Worm (Caenorhabditis elegans): ENCODE measurements around the gene C31H2.14.
A peak's percentile ranks its signal among the peaks of the same experiment; 100 is the strongest.

The C31H2.14 gene

DNA sequence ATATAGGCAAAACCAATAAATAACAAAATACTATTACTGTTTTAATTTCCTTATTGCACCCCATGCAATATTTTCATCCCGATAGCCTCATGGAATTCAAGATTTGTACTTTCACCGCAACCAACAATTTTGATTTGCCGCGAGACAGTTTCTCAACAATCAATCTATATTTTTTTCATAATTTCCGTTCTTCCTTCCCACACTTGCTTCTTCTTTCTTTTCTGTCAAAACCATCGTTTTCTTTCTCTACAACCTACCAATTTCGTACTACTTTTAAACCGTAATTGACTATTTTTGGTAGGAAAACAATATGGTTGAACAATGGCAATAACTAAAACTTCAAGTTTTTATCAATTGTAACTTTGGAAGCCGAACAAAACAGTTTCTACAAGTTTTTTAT lies at the start of gene C31H2.14:
Gene C31H2.14 (plus strand): TSS at position 301 of the 400 bp plus-strand sequence.
- TF ChIP-seq F16B12.6 (tag; optimal IDR thresholded peaks at IDR 0.05) (no peak), alr-1 (tag; optimal IDR thresholded peaks at IDR 0.05; ENCODE audit: borderline replicate concordance) (no peak), snu-23 (GFP tag; optimal IDR thresholded peaks at IDR 0.05) (no peak), lin-35 (GFP tag; optimal IDR thresholded peaks at IDR 0.05) (no peak), ceh-82 (tag; optimal IDR thresholded peaks at IDR 0.05) (no peak), blmp-1 (tag; optimal IDR thresholded peaks at IDR 0.05) (no peak), dpl-1 (GFP tag; optimal IDR thresholded peaks at IDR 0.05) (no peak), efl-1 (optimal IDR thresholded peaks at IDR 0.05) (no peak), efl-1 (GFP tag; optimal IDR thresholded peaks at IDR 0.05 in 1 of 2) (no peak), ztf-4 (tag; optimal IDR thresholded peaks at IDR 0.05) (no peak), fkh-4 (tag; optimal IDR thresholded peaks at IDR 0.05; ENCODE audit: borderline replicate concordance) (no peak), xbp-1 (tag; optimal IDR thresholded peaks at IDR 0.05) (no peak), nhr-90 (tag; optimal IDR thresholded peaks at IDR 0.05; ENCODE audit: poor library complexity) (no peak)

DNA sequence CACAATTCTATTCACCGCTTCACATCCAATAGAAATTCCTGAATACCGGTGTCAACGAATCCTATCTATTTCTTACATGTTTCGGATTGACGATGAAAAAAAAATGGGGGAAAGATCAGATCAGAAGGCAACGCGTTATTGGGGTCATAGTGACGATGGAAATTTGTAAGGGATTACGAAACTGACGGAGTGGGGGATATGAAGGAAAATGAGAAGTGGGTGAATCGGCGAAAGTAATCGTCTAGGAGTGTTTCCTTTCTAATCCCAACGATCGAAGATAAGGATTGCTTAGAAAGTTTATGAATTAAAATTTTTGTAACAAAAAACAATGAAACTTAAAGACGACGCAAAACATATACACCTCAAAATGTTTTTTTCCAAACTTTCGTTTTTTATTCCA lies 49.1 kb upstream of the C31H2.14 start:
- TF ChIP-seq blmp-1 (tag; optimal IDR thresholded peaks at IDR 0.05) (peak; percentile 98), sox-4 (tag; optimal IDR thresholded peaks at IDR 0.05) (no peak)

DNA sequence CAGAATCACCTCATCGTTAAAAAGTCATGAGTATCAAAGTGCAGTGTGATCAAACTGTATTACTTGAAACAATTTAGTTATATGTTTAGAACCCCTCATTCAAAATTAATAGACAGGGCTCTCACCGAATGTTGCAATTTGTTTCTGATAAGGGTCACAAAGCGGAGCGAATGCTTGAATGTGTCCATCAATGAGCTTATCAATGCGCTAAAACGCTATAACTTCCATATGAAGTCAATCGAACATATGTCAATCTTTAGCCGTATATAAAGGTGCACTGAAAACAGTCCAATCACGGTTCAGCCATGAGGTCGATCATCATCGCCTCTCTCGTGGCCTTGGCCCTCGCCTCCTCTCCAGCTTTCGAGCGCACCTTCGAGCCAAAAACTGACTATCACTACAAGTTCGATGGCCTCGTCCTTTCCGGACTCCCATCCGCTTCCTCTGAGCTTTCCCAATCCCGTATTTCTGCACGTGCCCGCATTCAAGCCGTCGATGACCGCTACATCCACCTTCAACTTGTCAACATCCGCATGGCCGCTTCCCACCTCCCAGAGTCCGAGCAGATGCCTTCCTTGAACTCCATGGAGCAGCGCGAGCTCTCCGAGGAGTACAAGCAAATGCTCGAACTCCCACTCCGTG lies 47.2 kb upstream of the C31H2.14 start, which contains the start of gene vit-2:
Gene vit-2 (plus strand): TSS at position 305 of the 642 bp plus-strand sequence.
- TF ChIP-seq unc-62 (GFP tag; optimal IDR thresholded peaks at IDR 0.05) (no peak), pag-3 (tag; optimal IDR thresholded peaks at IDR 0.05; ENCODE audit: borderline replicate concordance, insufficient read depth) (no peak), dpl-1 (GFP tag; optimal IDR thresholded peaks at IDR 0.05) (no peak), C34B4.2 (tag; optimal IDR thresholded peaks at IDR 0.05) (no peak), ets-5 (GFP tag; IDR thresholded peaks at IDR 0.05) (0 out of 2 replicates have a peak, but pooled peaks have one; percentile 16), elt-3 (tag; optimal IDR thresholded peaks at IDR 0.05) (no peak), lin-39 (tag; optimal IDR thresholded peaks at IDR 0.05) (no peak), nhr-76 (tag; optimal IDR thresholded peaks at IDR 0.05) (no peak)

DNA sequence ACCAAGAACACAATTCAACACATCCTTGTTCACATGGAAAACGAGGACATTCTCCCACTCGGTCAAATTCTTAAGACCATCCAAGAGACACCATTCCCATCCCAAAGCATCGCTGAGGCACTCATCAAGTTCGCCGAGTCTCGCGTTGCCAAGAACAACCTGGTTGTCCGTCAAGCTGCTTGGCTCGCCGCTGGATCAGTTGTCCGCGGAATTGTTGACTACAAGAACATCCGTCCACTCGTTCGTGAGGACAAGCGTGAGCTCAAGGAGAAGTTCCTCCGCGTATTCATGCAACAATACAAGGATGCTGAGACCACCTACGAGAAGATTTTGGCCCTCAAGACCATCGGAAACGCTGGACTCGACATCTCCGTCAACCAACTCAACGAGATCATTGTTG lies 45.7 kb upstream of the C31H2.14 start:
- TF ChIP-seq unc-130 (tag; optimal IDR thresholded peaks at IDR 0.05) (no peak), nhr-19 (GFP tag; conservative IDR thresholded peaks at IDR 0.05) (no peak), nhr-85 (tag) (no peak), ets-5 (GFP tag; IDR thresholded peaks at IDR 0.05) (no peak), unc-98 (GFP tag; IDR thresholded peaks at IDR 0.05) (no peak), nhr-28 (tag; optimal IDR thresholded peaks at IDR 0.05) (no peak), dsc-1 (tag; optimal IDR thresholded peaks at IDR 0.05) (no peak), ceh-90 (tag; optimal IDR thresholded peaks at IDR 0.05) (no peak), lir-3 (tag; optimal IDR thresholded peaks at IDR 0.05; ENCODE audit: poor library complexity) (no peak), C04F5.9 (tag; optimal IDR thresholded peaks at IDR 0.05) (no peak), dpl-1 (GFP tag; optimal IDR thresholded peaks at IDR 0.05) (no peak)

DNA sequence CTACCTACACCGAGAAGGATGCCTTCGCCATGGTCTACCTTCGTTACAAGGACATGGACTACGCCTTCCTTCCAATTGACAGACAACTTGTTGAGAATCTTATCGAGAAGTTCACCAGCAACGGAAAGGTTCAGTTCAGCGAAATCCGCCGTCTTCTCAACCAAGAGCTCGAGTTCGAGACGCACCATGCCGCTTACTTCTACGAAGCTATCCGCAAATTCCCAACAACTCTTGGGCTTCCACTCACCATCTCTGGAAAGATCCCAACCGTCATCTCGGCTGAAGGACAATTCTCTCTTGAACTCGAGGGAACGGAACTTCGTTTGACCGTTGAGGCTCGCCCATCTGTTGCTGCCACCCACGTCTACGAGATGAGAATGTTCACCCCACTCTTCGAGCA lies 44.6 kb upstream of the C31H2.14 start:
- TF ChIP-seq pag-3 (tag; optimal IDR thresholded peaks at IDR 0.05; ENCODE audit: borderline replicate concordance, insufficient read depth) (no peak), snu-23 (GFP tag; optimal IDR thresholded peaks at IDR 0.05) (no peak), ceh-8 (GFP tag; optimal IDR thresholded peaks at IDR 0.05) (no peak), unc-62 (GFP tag; optimal IDR thresholded peaks at IDR 0.05) (no peak), lin-13 (GFP tag; optimal IDR thresholded peaks at IDR 0.05) (no peak), lin-39 (tag; optimal IDR thresholded peaks at IDR 0.05) (no peak), ets-5 (GFP tag; IDR thresholded peaks at IDR 0.05) (no peak), snpc-4 (tag; optimal IDR thresholded peaks at IDR 0.05) (no peak), Y116A8C.19 (tag; optimal IDR thresholded peaks at IDR 0.05; ENCODE audit: borderline replicate concordance) (no peak), nhr-76 (tag; optimal IDR thresholded peaks at IDR 0.05) (no peak), hlh-4 (tag; optimal IDR thresholded peaks at IDR 0.05) (no peak), lsy-2 (tag; optimal IDR thresholded peaks at IDR 0.05) (no peak), unc-98 (GFP tag; IDR thresholded peaks at IDR 0.05) (no peak), fkh-10 (GFP tag; optimal IDR thresholded peaks at IDR 0.05) (no peak), elt-2 (tag; optimal IDR thresholded peaks at IDR 0.05) (no peak), skn-1 (tag; optimal IDR thresholded peaks at IDR 0.05) (no peak)
